Fruit fly (Drosophila melanogaster) whole organism, adult: ENCODE data around the gene Orp8.

Source experiments
- CG11617 ChIP-seq: fragments of 200-800 bp; sonication (Bioruptor generic); optimal IDR thresholded peaks from 2 replicates; lab custom pipeline; 2017; ENCODE audit warnings: mild to moderate bottlenecking, missing biosample characterization, missing genetic modification reagents, missing genetic modification characterization
- CG12768 ChIP-seq: fragments of 200-800 bp; sonication (Bioruptor generic); optimal IDR thresholded peaks from 2 replicates; lab custom pipeline; 2017; ENCODE audit warnings: missing biosample characterization, missing genetic modification characterization, mild to moderate bottlenecking, moderate library complexity, missing genetic modification reagents
- CG14711 ChIP-seq: fragments of 200-800 bp; sonication (Bioruptor generic); optimal IDR thresholded peaks from 2 replicates; lab custom pipeline; 2018; ENCODE audit warnings: missing biosample characterization, mild to moderate bottlenecking, missing genetic modification characterization, moderate library complexity
- Crg-1 ChIP-seq: fragments of 200-800 bp; sonication (Bioruptor generic); optimal IDR thresholded peaks from 2 replicates; lab custom pipeline; 2016; ENCODE audit warnings: missing biosample characterization, missing genetic modification characterization
- Mnt ChIP-seq: fragments of 200-800 bp; sonication (Bioruptor generic); optimal IDR thresholded peaks from 2 replicates; lab custom pipeline; 2016; ENCODE audit warnings: missing biosample characterization, mild to moderate bottlenecking, missing genetic modification characterization
- bab1 ChIP-seq: fragments of 200-800 bp; sonication (Bioruptor generic); optimal IDR thresholded peaks from 3 replicates; lab custom pipeline; 2019; ENCODE audit warnings: missing biosample characterization, mild to moderate bottlenecking, missing genetic modification characterization, moderate library complexity
- pad ChIP-seq: fragments of 200-800 bp; sonication (Bioruptor generic); optimal IDR thresholded peaks from 3 replicates; lab custom pipeline; 2017; ENCODE audit warnings: missing biosample characterization, missing genetic modification characterization, mild to moderate bottlenecking, moderate library complexity, missing genetic modification reagents

DNA sequence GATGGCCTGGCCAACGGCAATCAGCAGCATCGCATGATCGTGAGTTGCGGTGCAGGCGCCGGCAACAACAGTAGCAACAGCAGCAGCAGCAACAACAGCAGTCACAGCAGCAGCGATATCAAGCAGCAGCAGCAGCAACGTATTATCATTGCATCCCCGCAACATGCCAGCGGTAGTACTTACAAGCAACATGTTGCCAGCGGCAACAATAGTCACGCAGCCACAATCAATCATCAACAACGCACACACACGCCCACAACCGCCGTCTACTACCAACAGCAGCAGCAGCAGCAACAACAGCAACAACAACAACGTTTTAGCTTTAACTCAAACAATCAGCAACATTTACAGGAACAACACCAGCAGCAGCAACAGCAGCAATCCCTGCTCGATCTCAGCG, 20.6 kb upstream of the Orp8 start:
- TF ChIP-seq pad (GFP tag; lab: Kevin White, UChicago) (no peak), CG12768 (GFP tag; lab: Kevin White, UChicago) (no peak), CG11617 (no peak), CG14711 (tag; lab: Kevin White, UChicago) (no peak), bab1 (no peak), Crg-1 (GFP tag; lab: Kevin White, UChicago) (no peak), Mnt (GFP tag; lab: Kevin White, UChicago) (no peak)
